Fruit fly (Drosophila melanogaster) whole organism: Measurements from ENCODE around the gene Ugt305A1.

Experiments
- CG8478 ChIP-seq: fragments of >200 bp; optimal IDR thresholded peaks from 2 replicates; lab custom pipeline; 2018; ENCODE audit warnings: inconsistent platforms
- pan ChIP-seq: fragments of >200 bp; optimal IDR thresholded peaks from 2 replicates; lab custom pipeline; 2017

DNA sequence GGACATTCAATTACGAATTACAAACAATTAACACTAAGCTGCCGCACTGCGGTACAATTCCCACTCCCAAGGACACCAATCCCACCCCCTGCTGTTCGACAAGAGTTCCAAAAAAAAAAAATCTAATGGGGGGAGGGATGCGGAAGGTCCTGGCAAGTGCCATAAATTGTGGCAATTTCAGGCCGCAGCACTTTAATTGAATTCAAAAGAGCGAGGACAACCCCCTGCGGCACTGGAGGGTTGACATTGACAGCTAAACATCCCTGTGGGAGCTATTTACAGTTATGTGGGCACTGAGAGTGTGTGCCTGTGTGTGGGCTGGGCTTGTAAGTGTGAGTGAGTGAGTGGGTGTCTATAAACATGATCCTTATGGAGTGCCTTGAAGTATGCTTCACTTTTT, 17.3 kb downstream of the Ugt305A1 start:
- TF ChIP-seq CG8478 = no peak
- no peak for TF ChIP-seq pan (lab: Kevin White, UChicago)
